Worm (Caenorhabditis elegans) whole organism, L1 larva: ENCODE measurements around the gene eftu-2.
"Not testable (repeated sequence)": the region's sequence is repeated elsewhere in the genome, so short reads cannot be mapped to it uniquely, and the experiment has no call there.

Experiments
- C16A3.4 ChIP-seq: fragments of 150-350 bp; optimal IDR thresholded peaks from 2 replicates; lab custom pipeline; 2014; ENCODE audit warnings: missing biosample characterization, missing genetic modification characterization
- C34B4.2 ChIP-seq: sonication (generic microtip); optimal IDR thresholded peaks from 2 replicates; lab custom pipeline; 2017; ENCODE audit warnings: mild to moderate bottlenecking, missing genetic modification characterization, missing compliant biosample characterization
- F16B12.6 ChIP-seq: fragments of 150-350 bp; optimal IDR thresholded peaks from 2 replicates; lab custom pipeline; 2014; ENCODE audit warnings: missing biosample characterization, missing genetic modification characterization
- alr-1 ChIP-seq: fragments of 200-800 bp; sonication (Bioruptor generic); optimal IDR thresholded peaks from 2 replicates; lab custom pipeline; 2018; ENCODE audit warnings: borderline replicate concordance, mild to moderate bottlenecking, missing genetic modification characterization, missing compliant biosample characterization
- ama-1 ChIP-seq: fragments of 150-350 bp; optimal IDR thresholded peaks from 2 replicates; lab custom pipeline; 2014
- blmp-1 ChIP-seq: fragments of 150-350 bp; optimal IDR thresholded peaks from 2 replicates; lab custom pipeline; 2014; ENCODE audit warnings: missing biosample characterization, missing genetic modification characterization
- ceh-63 ChIP-seq: fragments of 200-800 bp; sonication (Bioruptor generic); optimal IDR thresholded peaks from 2 replicates; lab custom pipeline; 2018; ENCODE audit warnings: mild to moderate bottlenecking, missing genetic modification characterization, missing compliant biosample characterization
- ceh-82 ChIP-seq, 3 experiments: fragments of 150-350 bp in 1 of 3; sonication (generic microtip) in 2 of 3; optimal IDR thresholded peaks; 2 replicates each; lab custom pipeline; 2014 to 2017; ENCODE audit warnings: missing biosample characterization in 3 of 3, missing genetic modification characterization in 3 of 3
- ceh-88 ChIP-seq: fragments of 200-800 bp; sonication (Bioruptor generic); IDR thresholded peaks from 2 replicates; pipeline ENCODE4 v1.3.6; 2022; ENCODE audit warnings: missing genetic modification characterization, missing compliant biosample characterization
- ces-1 ChIP-seq: fragments of 150-350 bp; optimal IDR thresholded peaks from 2 replicates; lab custom pipeline; 2014; ENCODE audit warnings: missing biosample characterization, missing genetic modification reagents, missing genetic modification characterization
- dpl-1 ChIP-seq, 3 experiments: fragments of 150-350 bp in 2 of 3; sonication (generic microtip) in 1 of 3; optimal IDR thresholded peaks; 2 replicates each; lab custom pipeline; 2014 to 2017; ENCODE audit warnings: missing biosample characterization in 3 of 3, missing genetic modification characterization in 3 of 3, missing genetic modification reagents in 3 of 3
- dsc-1 ChIP-seq: sonication (generic microtip); optimal IDR thresholded peaks from 2 replicates; lab custom pipeline; 2016; ENCODE audit warnings: mild to moderate bottlenecking, missing genetic modification characterization, missing compliant biosample characterization
- efl-1 ChIP-seq, 4 experiments: fragments of 150-350 bp; optimal IDR thresholded peaks in 3 of 4; peaks in 1 of 4; 1 replicate in 1 of 4; 2 replicates in 3 of 4; lab custom pipeline; 2014; ENCODE audit warnings: missing biosample characterization in 2 of 4, missing genetic modification characterization in 2 of 4, missing genetic modification reagents in 2 of 4
- egl-13 ChIP-seq: sonication (generic microtip); optimal IDR thresholded peaks from 2 replicates; lab custom pipeline; 2016; ENCODE audit warnings: missing genotype, missing genetic modification reagents, missing genetic modification characterization, missing compliant biosample characterization
- elt-2 ChIP-seq: sonication (generic microtip); optimal IDR thresholded peaks from 2 replicates; lab custom pipeline; 2016; ENCODE audit warnings: missing genetic modification characterization, mild to moderate bottlenecking, inconsistent platforms, missing compliant biosample characterization, missing genetic modification reagents
- elt-3 ChIP-seq, 6 experiments: fragments of 150-350 bp in 1 of 6; sonication (generic microtip); optimal IDR thresholded peaks; 2 replicates each; lab custom pipeline; 2017 to 2018; ENCODE audit warnings: missing biosample characterization in 6 of 6, missing genetic modification characterization in 6 of 6, inconsistent platforms in 1 of 6
- ets-5 ChIP-seq: fragments of 200-800 bp; sonication (Bioruptor generic); IDR thresholded peaks from 2 replicates; pipeline ENCODE4 v1.3.6; 2022; ENCODE audit warnings: missing genetic modification characterization, missing compliant biosample characterization
- fkh-8 ChIP-seq: sonication (generic microtip); optimal IDR thresholded peaks from 2 replicates; lab custom pipeline; 2016; ENCODE audit warnings: mild to moderate bottlenecking, missing genetic modification characterization, missing compliant biosample characterization
- hlh-17 ChIP-seq: fragments of 200-800 bp; sonication (Bioruptor generic); optimal IDR thresholded peaks from 2 replicates; lab custom pipeline; 2018; ENCODE audit warnings: missing genetic modification characterization, mild to moderate bottlenecking, missing compliant biosample characterization, moderate library complexity, borderline replicate concordance
- hlh-4 ChIP-seq: sonication (generic microtip); optimal IDR thresholded peaks from 2 replicates; lab custom pipeline; 2016; ENCODE audit warnings: mild to moderate bottlenecking, missing genetic modification characterization, missing compliant biosample characterization
- irx-1 ChIP-seq: sonication (generic microtip); optimal IDR thresholded peaks from 2 replicates; lab custom pipeline; 2016; ENCODE audit warnings: missing genetic modification characterization, missing compliant biosample characterization
- isw-1 ChIP-seq: fragments of 200-800 bp; sonication (Bioruptor generic); IDR thresholded peaks from 2 replicates; pipeline ENCODE4 v1.3.6; 2022; ENCODE audit warnings: missing genetic modification characterization, missing compliant biosample characterization
- lin-14 ChIP-seq: fragments of 200-800 bp; sonication (Bioruptor generic); optimal IDR thresholded peaks from 2 replicates; lab custom pipeline; 2018; ENCODE audit warnings: mild to moderate bottlenecking, missing genetic modification characterization, moderate library complexity, missing compliant biosample characterization
- lin-15B ChIP-seq: fragments of 150-350 bp; sonication (generic microtip); optimal IDR thresholded peaks from 3 replicates; lab custom pipeline; 2014; ENCODE audit warnings: missing biosample characterization, missing genetic modification characterization
- lin-39 ChIP-seq: fragments of 150-350 bp; optimal IDR thresholded peaks from 2 replicates; lab custom pipeline; 2014; ENCODE audit warnings: missing biosample characterization, missing genetic modification reagents, missing genetic modification characterization
- mab-9 ChIP-seq: fragments of 200-800 bp; sonication (Bioruptor generic); IDR thresholded peaks from 2 replicates; pipeline ENCODE4 v1.3.6; 2022; ENCODE audit warnings: missing genetic modification reagents, missing genetic modification characterization, missing compliant biosample characterization
- mep-1 ChIP-seq: fragments of 150-350 bp; optimal IDR thresholded peaks from 2 replicates; lab custom pipeline; 2014; ENCODE audit warnings: missing biosample characterization, missing genetic modification characterization
- nhr-19 ChIP-seq: fragments of 200-800 bp; sonication (Bioruptor generic); conservative IDR thresholded peaks from 2 replicates; pipeline ENCODE4 v1.3.6; 2022; ENCODE audit warnings: missing genetic modification characterization, missing compliant biosample characterization
- nhr-20 ChIP-seq: sonication (generic microtip); optimal IDR thresholded peaks from 2 replicates; lab custom pipeline; 2016; ENCODE audit warnings: mild to moderate bottlenecking, missing genetic modification characterization, missing compliant biosample characterization
- nhr-47 ChIP-seq: sonication (generic microtip); optimal IDR thresholded peaks from 2 replicates; lab custom pipeline; 2016; ENCODE audit warnings: mild to moderate bottlenecking, missing genetic modification characterization, moderate library complexity, missing compliant biosample characterization
- nhr-71 ChIP-seq: sonication (generic microtip); optimal IDR thresholded peaks from 2 replicates; lab custom pipeline; 2016; ENCODE audit warnings: mild to moderate bottlenecking, missing genetic modification characterization, moderate library complexity, missing compliant biosample characterization
- nhr-76 ChIP-seq: sonication (generic microtip); optimal IDR thresholded peaks from 2 replicates; lab custom pipeline; 2017; ENCODE audit warnings: missing biosample characterization, missing genetic modification characterization
- nhr-85 ChIP-seq: sonication (generic microtip); peaks from one replicate; lab custom pipeline; 2016; ENCODE audit warnings: missing genetic modification characterization, inconsistent platforms, missing compliant biosample characterization
- pag-3 ChIP-seq: sonication (generic microtip); optimal IDR thresholded peaks from 2 replicates; lab custom pipeline; 2017; ENCODE audit warnings: missing genetic modification characterization, mild to moderate bottlenecking, missing compliant biosample characterization, antibody characterized with exemption, borderline replicate concordance; ENCODE audit not compliant: insufficient read depth
- pax-3 ChIP-seq: fragments of 200-800 bp; sonication (Bioruptor generic); optimal IDR thresholded peaks from 2 replicates; lab custom pipeline; 2018; ENCODE audit warnings: mild to moderate bottlenecking, missing genetic modification characterization, moderate library complexity, missing compliant biosample characterization
- rnt-1 ChIP-seq: sonication (generic microtip); optimal IDR thresholded peaks from 2 replicates; lab custom pipeline; 2016; ENCODE audit warnings: mild to moderate bottlenecking, missing genetic modification characterization, moderate library complexity, missing compliant biosample characterization
- snpc-4 ChIP-seq: fragments of 150-350 bp; optimal IDR thresholded peaks from 2 replicates; lab custom pipeline; 2014; ENCODE audit warnings: missing biosample characterization, missing genetic modification characterization
- snu-23 ChIP-seq: sonication (generic microtip); optimal IDR thresholded peaks from 2 replicates; lab custom pipeline; 2016; ENCODE audit warnings: missing genetic modification characterization, missing compliant biosample characterization
- sox-4 ChIP-seq: sonication (generic microtip); optimal IDR thresholded peaks from 2 replicates; lab custom pipeline; 2016; ENCODE audit warnings: missing genetic modification characterization, missing compliant biosample characterization
- swsn-7 ChIP-seq: sonication (generic microtip); optimal IDR thresholded peaks from 2 replicates; lab custom pipeline; 2016; ENCODE audit warnings: missing genetic modification characterization, missing compliant biosample characterization
- tlp-1 ChIP-seq: fragments of 150-350 bp; optimal IDR thresholded peaks from 2 replicates; lab custom pipeline; 2014; ENCODE audit warnings: missing biosample characterization, missing genetic modification characterization
- unc-130 ChIP-seq: fragments of 150-350 bp; optimal IDR thresholded peaks from 2 replicates; lab custom pipeline; 2017; ENCODE audit warnings: missing biosample characterization, missing genetic modification characterization, inconsistent platforms
- unc-30 ChIP-seq: sonication (generic microtip); optimal IDR thresholded peaks from 2 replicates; lab custom pipeline; 2017; ENCODE audit warnings: missing biosample characterization, missing genetic modification characterization
- unc-86 ChIP-seq: sonication (generic microtip); optimal IDR thresholded peaks from 2 replicates; lab custom pipeline; 2016; ENCODE audit warnings: missing genetic modification characterization, missing compliant biosample characterization
- unc-98 ChIP-seq: fragments of 200-800 bp; sonication (Bioruptor generic); IDR thresholded peaks from 2 replicates; pipeline ENCODE4 v1.3.6; 2022; ENCODE audit warnings: missing genetic modification characterization, missing compliant biosample characterization
- xbp-1 ChIP-seq: sonication (generic microtip); optimal IDR thresholded peaks from 2 replicates; lab custom pipeline; 2016; ENCODE audit warnings: missing genetic modification characterization, missing compliant biosample characterization
- ztf-11 ChIP-seq, 2 experiments: sonication (generic microtip); optimal IDR thresholded peaks; 2 replicates each; lab custom pipeline; 2016 to 2017; ENCODE audit warnings: missing genetic modification characterization in 2 of 2, missing biosample characterization in 1 of 2, missing compliant biosample characterization in 1 of 2

eftu-2 gene

ce11 chrIII:6013027-6013426, 3.7 kb downstream of the eftu-2 start:
- peak; percentile 24 for TF ChIP-seq unc-86 (tag; lab: Kevin White, UChicago)
- peak; percentile 41 for TF ChIP-seq rnt-1 (tag; lab: Kevin White, UChicago)
- peak; percentile 7 for TF ChIP-seq snu-23
- TF ChIP-seq nhr-19 (GFP tag; lab: Robert Waterston, UW), result peak; percentile 33; the same call in 1 of the 2 replicates
- peak in 1 of 2 experiments; percentile 20 for TF ChIP-seq ztf-11 (tag; optimal IDR thresholded peaks at IDR 0.05; lab: Kevin White, UChicago)
- TF ChIP-seq nhr-47 (tag; lab: Kevin White, UChicago), result peak; percentile 46
- TF ChIP-seq dsc-1 (tag; lab: Kevin White, UChicago), result peak; percentile 1
- TF ChIP-seq xbp-1 (tag; lab: Kevin White, UChicago), result peak; percentile 2
- peak; percentile 41 for TF ChIP-seq nhr-71
- peak in 1 of 2 experiments; percentile 27 for TF ChIP-seq efl-1 (optimal IDR thresholded peaks at IDR 0.05; lab: Kevin White, UChicago)
- not testable (repeated sequence) for TF ChIP-seq efl-1 (GFP tag; optimal IDR thresholded peaks at IDR 0.05 in 1 of 2; lab: Kevin White, UChicago)
- TF ChIP-seq, all 84 proteins: peak for 10; not testable (repeated sequence) for 74

ce11 chrIII:6019512-6020209, 10.3 kb downstream of the eftu-2 start, which contains the start of the genes npp-10 and cyk-3:
npp-10 (minus strand) TSS chrIII:6019562.
cyk-3 (plus strand) TSS chrIII:6020159.
- TF ChIP-seq egl-13 (tag; lab: Kevin White, UChicago) (no peak), C16A3.4 (tag; lab: Kevin White, UChicago) (peak; percentile 57), nhr-76 (no peak), irx-1 (tag; lab: Kevin White, UChicago) (peak; percentile 29), unc-130 (tag; lab: Kevin White, UChicago) (peak; percentile 9), alr-1 (tag; lab: Kevin White, UChicago) (no peak), lin-15B (tag; lab: Kevin White, UChicago) (peak; percentile 61), mep-1 (tag; lab: Kevin White, UChicago) (no peak), nhr-20 (tag; lab: Kevin White, UChicago) (peak; percentile 32), ztf-11 (tag; optimal IDR thresholded peaks at IDR 0.05; lab: Kevin White, UChicago) (no peak), elt-2 (tag; lab: Kevin White, UChicago) (no peak), blmp-1 (no peak), swsn-7 (tag; lab: Kevin White, UChicago) (peak; percentile 35), nhr-85 (tag; lab: Kevin White, UChicago) (peak; percentile 75), nhr-47 (tag; lab: Kevin White, UChicago) (no peak), lin-39 (no peak), pag-3 (tag; lab: Kevin White, UChicago) (no peak), snu-23 (peak; percentile 58), pax-3 (tag; lab: Kevin White, UChicago) (no peak), nhr-19 (GFP tag; lab: Robert Waterston, UW) (peak; percentile 44), F16B12.6 (tag; lab: Kevin White, UChicago) (peak; percentile 59), dsc-1 (tag; lab: Kevin White, UChicago) (peak; percentile 1), unc-98 (GFP tag; lab: Robert Waterston, UW) (no peak), mab-9 (no peak), tlp-1 (tag; lab: Kevin White, UChicago) (no peak), ceh-63 (no peak), rnt-1 (tag; lab: Kevin White, UChicago) (peak; percentile 64), snpc-4 (no peak), ceh-82 (tag; optimal IDR thresholded peaks at IDR 0.05; lab: Kevin White, UChicago) (peak in 1 of 3 experiments; percentile 42), hlh-17 (no peak), dpl-1 (GFP tag; optimal IDR thresholded peaks at IDR 0.05; lab: Kevin White, UChicago) (peak; percentile 57 to 74 (median 71)), C34B4.2 (tag; lab: Kevin White, UChicago) (no peak), elt-3 (tag; optimal IDR thresholded peaks at IDR 0.05; lab: Kevin White, UChicago) (peak in 1 of 6 experiments; percentile 13), ama-1 (lab: Kevin White, UChicago) (no peak), ets-5 (GFP tag; lab: Robert Waterston, UW) (no peak), fkh-8 (tag; lab: Kevin White, UChicago) (no peak), sox-4 (no peak), ceh-88 (no peak), efl-1 (optimal IDR thresholded peaks at IDR 0.05; lab: Kevin White, UChicago) (peak; percentile 70 to 78), efl-1 (GFP tag; optimal IDR thresholded peaks at IDR 0.05 in 1 of 2; lab: Kevin White, UChicago) (peak; percentile 74 to 96), hlh-4 (tag; lab: Kevin White, UChicago) (no peak), lin-14 (GFP tag; lab: Kevin White, UChicago) (no peak), isw-1 (GFP tag; lab: Robert Waterston, UW) (peak; percentile 24; the same call in 1 of the 2 replicates), unc-30 (tag; lab: Kevin White, UChicago) (no peak), ces-1 (no peak)
